Worm (Caenorhabditis elegans): ENCODE measurements around the gene C25F6.6.

C25F6.6 gene

DNA sequence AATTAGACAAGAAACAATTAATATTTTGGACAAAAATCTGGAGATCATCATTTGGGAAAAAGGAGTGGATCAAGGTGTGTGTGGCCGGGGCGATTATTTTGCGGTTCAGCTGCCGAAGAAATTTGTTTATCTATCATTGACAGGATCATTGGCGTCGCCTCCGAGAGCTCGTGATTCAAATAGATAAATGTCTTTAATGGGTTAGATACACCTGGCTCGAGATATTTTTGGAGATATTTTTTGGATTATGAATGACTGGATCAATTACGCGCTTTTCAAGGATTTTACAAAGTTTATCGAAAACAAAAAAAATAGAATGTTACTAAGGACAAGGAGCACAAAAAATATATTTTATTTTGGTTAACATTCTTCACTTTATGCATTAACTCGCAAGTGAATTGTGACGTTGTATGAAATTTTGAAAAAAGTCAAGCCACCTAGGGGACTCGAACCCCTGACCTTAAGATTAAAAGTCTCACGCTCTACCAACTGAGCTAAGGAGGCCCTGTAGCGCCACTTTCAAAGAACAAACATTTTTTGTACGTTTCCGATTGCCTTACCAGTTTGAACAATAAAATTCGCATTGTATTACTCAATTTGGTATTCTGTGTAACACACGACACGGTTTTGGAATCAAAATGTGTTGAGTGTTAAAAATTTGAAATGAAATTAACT, at the start of gene C25F6.6:
Gene C25F6.6 (minus strand): TSS at position 51 of the 675 bp plus-strand sequence.
- TF ChIP-seq crh-2 (tag; optimal IDR thresholded peaks at IDR 0.05) (peak; percentile 23), unc-39 (tag; optimal IDR thresholded peaks at IDR 0.05) (no peak), sma-9 (GFP tag; optimal IDR thresholded peaks at IDR 0.05) (peak; percentile 25), sma-9 (tag; optimal IDR thresholded peaks at IDR 0.05) (no peak), fos-1 (tag; optimal IDR thresholded peaks at IDR 0.05) (peak; percentile 50), nhr-129 (tag; optimal IDR thresholded peaks at IDR 0.05) (peak; percentile 8), sma-3 (GFP tag; optimal IDR thresholded peaks at IDR 0.05) (peak; percentile 48)

DNA sequence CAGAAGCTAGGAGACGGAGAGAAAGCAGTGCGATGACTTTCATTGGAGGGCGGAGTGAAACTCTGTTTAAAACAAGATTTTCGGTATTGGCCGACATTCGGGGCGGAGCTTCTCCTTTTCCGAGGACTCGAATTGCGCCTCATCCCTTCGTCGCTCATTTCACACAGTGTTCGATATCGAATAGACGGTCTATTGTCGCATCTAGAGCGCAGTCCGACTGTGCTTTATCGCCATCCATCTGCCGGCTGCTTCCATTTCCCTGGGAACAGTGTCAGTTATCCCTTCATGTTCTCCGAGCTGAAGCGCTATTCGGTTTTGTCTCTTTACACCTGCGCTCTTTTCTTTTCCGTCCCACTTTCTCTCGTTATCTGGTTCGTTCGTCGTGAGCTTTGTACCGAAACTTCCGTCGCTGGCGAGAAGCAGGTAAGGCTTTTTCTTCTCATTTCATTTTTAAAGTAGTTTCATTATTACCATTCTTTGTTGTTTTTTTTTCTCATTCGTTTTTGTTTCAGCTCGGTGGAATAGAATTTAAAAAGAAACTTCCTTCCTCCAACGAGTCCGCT, 42.3 kb upstream of the C25F6.6 start, which contains the start of the genes bus-8A and bus-8B:
Gene bus-8A (plus strand): TSS at position 96 of the 563 bp plus-strand sequence.
Gene bus-8B (plus strand): TSS at position 513 of the 563 bp plus-strand sequence.
- TF ChIP-seq alr-1 (tag; optimal IDR thresholded peaks at IDR 0.05) (no peak), lsy-2 (tag; optimal IDR thresholded peaks at IDR 0.05) (no peak), sma-9 (GFP tag; optimal IDR thresholded peaks at IDR 0.05) (no peak), sma-9 (tag; optimal IDR thresholded peaks at IDR 0.05) (no peak), C34F6.9 (tag; optimal IDR thresholded peaks at IDR 0.05) (no peak), nhr-77 (tag; optimal IDR thresholded peaks at IDR 0.05) (no peak), nhr-21 (tag; optimal IDR thresholded peaks at IDR 0.05) (no peak), nhr-23 (tag; optimal IDR thresholded peaks at IDR 0.05) (no peak), lin-13 (GFP tag; optimal IDR thresholded peaks at IDR 0.05) (no peak), nhr-129 (tag; optimal IDR thresholded peaks at IDR 0.05) (no peak), gmeb-1 (tag; optimal IDR thresholded peaks at IDR 0.05) (no peak), elt-3 (tag; optimal IDR thresholded peaks at IDR 0.05) (no peak), unc-55 (GFP tag; optimal IDR thresholded peaks at IDR 0.05) (no peak), mbf-1 (tag; optimal IDR thresholded peaks at IDR 0.05) (no peak)

DNA sequence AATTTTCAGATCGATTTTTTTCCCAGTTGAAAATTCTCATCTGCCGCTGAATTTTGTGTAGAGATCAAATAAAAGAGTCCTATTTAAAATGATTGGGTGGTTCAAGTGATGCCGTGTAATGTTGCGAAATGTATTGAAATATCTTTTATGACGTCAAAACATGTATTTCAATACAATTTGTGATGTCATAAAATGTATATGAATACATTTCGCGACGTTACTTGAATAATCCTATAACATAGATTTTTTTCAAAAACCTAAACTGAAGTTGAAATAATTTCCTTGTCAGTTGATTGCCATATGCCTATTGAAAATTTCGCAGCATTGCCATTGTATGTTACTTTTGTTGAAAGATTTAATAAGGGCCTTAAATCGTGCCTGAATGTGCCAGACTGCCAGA, 38.9 kb upstream of the C25F6.6 start, which contains the start of gene F55D1.1:
Gene F55D1.1 (plus strand): TSS at position 301 of the 400 bp plus-strand sequence.
- no peak for TF ChIP-seq lin-11 (tag; optimal IDR thresholded peaks at IDR 0.05)

DNA sequence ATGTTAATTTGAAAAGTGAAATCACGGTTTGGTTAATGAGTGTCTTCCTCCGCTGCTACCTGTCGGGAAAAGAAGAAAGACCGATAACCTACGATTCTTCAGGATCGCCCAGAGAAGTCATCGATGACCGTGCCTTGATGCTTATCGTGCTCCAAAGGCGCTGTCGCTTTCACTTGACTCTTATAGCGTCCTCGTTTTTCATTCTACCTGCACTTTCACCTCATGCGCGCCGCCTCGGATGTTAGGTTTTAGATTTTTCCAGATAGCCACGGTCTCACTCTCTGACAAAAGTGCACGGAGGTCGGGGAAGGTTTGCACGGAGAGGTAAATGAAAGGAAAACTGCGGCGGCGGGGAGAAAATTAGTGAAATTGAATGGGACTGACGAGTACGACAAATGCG, 38.2 kb upstream of the C25F6.6 start:
- TF ChIP-seq blmp-1 (tag; optimal IDR thresholded peaks at IDR 0.05; ENCODE audit: insufficient read depth) (peak; percentile 42), nhr-11 (tag; optimal IDR thresholded peaks at IDR 0.05) (no peak), mdl-1 (tag; optimal IDR thresholded peaks at IDR 0.05) (no peak), elt-1 (tag; optimal IDR thresholded peaks at IDR 0.05) (peak; percentile 14), crh-2 (tag; optimal IDR thresholded peaks at IDR 0.05) (no peak), dmd-4 (tag; optimal IDR thresholded peaks at IDR 0.05) (no peak), nhr-23 (tag; optimal IDR thresholded peaks at IDR 0.05) (no peak), nhr-10 (tag; optimal IDR thresholded peaks at IDR 0.05) (no peak), ZK546.5 (tag; optimal IDR thresholded peaks at IDR 0.05) (no peak), nhr-77 (tag; optimal IDR thresholded peaks at IDR 0.05) (no peak), ztf-11 (tag; optimal IDR thresholded peaks at IDR 0.05) (no peak), ama-1 (optimal IDR thresholded peaks at IDR 0.05) (no peak), sma-9 (GFP tag; optimal IDR thresholded peaks at IDR 0.05) (no peak), sma-9 (tag; optimal IDR thresholded peaks at IDR 0.05) (no peak)

DNA sequence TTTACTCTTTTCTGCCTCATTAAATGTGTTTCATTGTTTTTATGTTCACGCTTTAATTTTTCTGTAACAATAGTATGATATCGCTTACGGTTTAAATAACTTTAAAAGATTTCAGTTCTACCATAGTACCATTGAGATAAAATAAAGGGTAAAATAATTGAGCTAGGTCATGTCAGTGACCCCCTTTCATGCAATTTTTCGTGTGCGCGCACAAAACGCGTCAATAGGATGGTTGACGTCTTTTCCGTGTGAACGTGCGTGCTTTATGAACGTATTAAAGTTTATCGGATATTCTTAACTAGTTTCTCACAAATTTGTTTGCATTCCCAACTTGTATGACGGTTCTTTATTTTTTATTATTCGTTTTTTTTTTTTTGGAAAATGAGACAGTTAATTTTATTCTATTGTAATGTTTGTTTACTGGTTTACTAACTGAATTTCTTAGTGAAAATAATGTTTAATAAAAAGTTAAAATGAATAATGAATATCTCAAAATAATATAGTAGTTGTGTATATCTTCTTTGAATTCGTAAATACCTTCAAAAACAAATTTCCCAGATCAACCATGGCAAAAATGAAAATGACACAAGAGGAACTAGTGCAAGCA, 35.4 kb upstream of the C25F6.6 start, which contains the start of gene C25F6.1:
Gene C25F6.1 (plus strand): TSS at position 557 of the 607 bp plus-strand sequence.
- TF ChIP-seq R02D3.7 (tag; optimal IDR thresholded peaks at IDR 0.05) (no peak), nhr-25 (tag; optimal IDR thresholded peaks at IDR 0.05) (no peak), sma-9 (GFP tag; optimal IDR thresholded peaks at IDR 0.05) (peak; percentile 8), sma-9 (tag; optimal IDR thresholded peaks at IDR 0.05) (no peak), ztf-1 (GFP tag; conservative IDR thresholded peaks at IDR 0.05) (no peak), nhr-12 (tag; optimal IDR thresholded peaks at IDR 0.05) (no peak), mab-5 (tag; optimal IDR thresholded peaks at IDR 0.05) (no peak), ztf-11 (tag; optimal IDR thresholded peaks at IDR 0.05) (no peak), blmp-1 (tag; optimal IDR thresholded peaks at IDR 0.05; ENCODE audit: insufficient read depth) (no peak), ZK546.5 (tag; optimal IDR thresholded peaks at IDR 0.05) (no peak), unc-39 (tag; optimal IDR thresholded peaks at IDR 0.05) (no peak), nhr-77 (tag; optimal IDR thresholded peaks at IDR 0.05) (no peak), nhr-237 (tag; optimal IDR thresholded peaks at IDR 0.05) (no peak), nhr-10 (tag; optimal IDR thresholded peaks at IDR 0.05) (no peak), aly-2 (tag; optimal IDR thresholded peaks at IDR 0.05) (no peak), ceh-16 (tag; optimal IDR thresholded peaks at IDR 0.05) (no peak), sma-3 (GFP tag; optimal IDR thresholded peaks at IDR 0.05) (no peak), gmeb-1 (tag; optimal IDR thresholded peaks at IDR 0.05) (no peak), lsy-2 (tag; optimal IDR thresholded peaks at IDR 0.05) (peak in 1 of 2 experiments; percentile 41), ztf-4 (tag; optimal IDR thresholded peaks at IDR 0.05) (no peak), nhr-11 (tag; optimal IDR thresholded peaks at IDR 0.05) (no peak), mdl-1 (tag; optimal IDR thresholded peaks at IDR 0.05) (no peak), skn-1 (tag; optimal IDR thresholded peaks at IDR 0.05) (no peak), F13H6.1 (tag; optimal IDR thresholded peaks at IDR 0.05) (peak; percentile 18), nhr-129 (tag; optimal IDR thresholded peaks at IDR 0.05) (peak; percentile 45), C34F6.9 (tag; optimal IDR thresholded peaks at IDR 0.05) (no peak), nhr-23 (tag; optimal IDR thresholded peaks at IDR 0.05) (no peak), ama-1 (optimal IDR thresholded peaks at IDR 0.05) (no peak), lin-11 (tag; optimal IDR thresholded peaks at IDR 0.05) (no peak), lin-39 (tag; optimal IDR thresholded peaks at IDR 0.05) (no peak)

Measured in whole organism, L2 larva.